Worm (Caenorhabditis elegans) whole organism, L2 larva: ENCODE results near the gene pqn-39.

Experiments used
- R02D3.7 ChIP-seq: fragments of 150-350 bp; optimal IDR thresholded peaks from 2 replicates; lab custom pipeline; 2014; ENCODE audit warnings: missing biosample characterization, missing genetic modification characterization
- egl-27 ChIP-seq: sonication (generic microtip); optimal IDR thresholded peaks from 3 replicates; lab custom pipeline; 2017; ENCODE audit warnings: missing biosample characterization, missing genetic modification reagents, missing genetic modification characterization
- snpc-4 ChIP-seq: fragments of 150-350 bp; optimal IDR thresholded peaks from 2 replicates; lab custom pipeline; 2014; ENCODE audit warnings: missing biosample characterization, missing genetic modification characterization

ce11 chrX:13952347-13952746, 16.1 kb downstream of the pqn-39 start:
- no peak for TF ChIP-seq R02D3.7 (tag; lab: Kevin White, UChicago)
- no peak for TF ChIP-seq snpc-4 (tag; lab: Kevin White, UChicago)
- TF ChIP-seq egl-27 = no peak
